Fruit fly (Drosophila melanogaster) whole organism, adult: ENCODE results near the gene CG31141.

ENCODE experiments used
- CG5204 ChIP-seq: fragments of 200-800 bp; sonication (Bioruptor generic); optimal IDR thresholded peaks from 2 replicates; lab custom pipeline; 2016; ENCODE audit warnings: missing biosample characterization, missing genetic modification characterization
- pad ChIP-seq: fragments of 200-800 bp; sonication (Bioruptor generic); optimal IDR thresholded peaks from 3 replicates; lab custom pipeline; 2017; ENCODE audit warnings: missing biosample characterization, missing genetic modification characterization, mild to moderate bottlenecking, moderate library complexity, missing genetic modification reagents

- TF ChIP-seq CG5204 (no peak), pad (GFP tag; lab: Kevin White, UChicago) (no peak)
These were observed 1.2 kb upstream of the CG31141 start for dm6 chr3R:23921701-23922501.
